Worm (Caenorhabditis elegans) whole organism, L4 larva: ENCODE measurements around the gene F58D2.2.

Experiments used
- R02D3.7 ChIP-seq: fragments of 150-350 bp; sonication (generic microtip); optimal IDR thresholded peaks from 3 replicates; lab custom pipeline; 2014; ENCODE audit warnings: missing biosample characterization, missing genetic modification characterization
- T26A8.4 ChIP-seq: fragments of 200-800 bp; sonication (Bioruptor generic); IDR thresholded peaks from 2 replicates; pipeline ENCODE4 v1.3.6; 2022; ENCODE audit warnings: missing genetic modification characterization, missing compliant biosample characterization
- aly-2 ChIP-seq: sonication (generic microtip); optimal IDR thresholded peaks from 2 replicates; lab custom pipeline; 2018; ENCODE audit warnings: missing biosample characterization, missing genetic modification characterization
- ama-1 ChIP-seq: fragments of 150-350 bp; optimal IDR thresholded peaks from 2 replicates; lab custom pipeline; 2014; ENCODE audit warnings: inconsistent platforms, mixed read lengths
- ces-1 ChIP-seq: fragments of 150-350 bp; sonication (generic microtip); optimal IDR thresholded peaks from 4 replicates; lab custom pipeline; 2014; ENCODE audit warnings: missing biosample characterization, missing genetic modification reagents, missing genetic modification characterization
- lin-13 ChIP-seq: fragments of 150-350 bp; optimal IDR thresholded peaks from 2 replicates; lab custom pipeline; 2014; ENCODE audit warnings: missing biosample characterization, missing genetic modification reagents, missing genetic modification characterization
- lin-38 ChIP-seq: fragments of 200-800 bp; sonication (Bioruptor generic); IDR thresholded peaks from 2 replicates; pipeline ENCODE4 v1.3.6; 2022; ENCODE audit warnings: missing genetic modification reagents, missing genetic modification characterization, missing compliant biosample characterization
- lsy-2 ChIP-seq, 2 experiments: fragments of 150-350 bp in 1 of 2; sonication (generic microtip) in 1 of 2; optimal IDR thresholded peaks; 2 replicates each; lab custom pipeline; 2014 to 2017; ENCODE audit warnings: missing biosample characterization in 2 of 2, missing genetic modification characterization in 2 of 2
- nhr-11 ChIP-seq: fragments of 150-350 bp; optimal IDR thresholded peaks from 2 replicates; lab custom pipeline; 2014; ENCODE audit warnings: missing biosample characterization, missing genetic modification characterization
- nhr-237 ChIP-seq: sonication (generic microtip); optimal IDR thresholded peaks from 2 replicates; lab custom pipeline; 2017; ENCODE audit warnings: missing biosample characterization, missing genetic modification characterization
- nhr-48 ChIP-seq: sonication (generic microtip); optimal IDR thresholded peaks from 2 replicates; lab custom pipeline; 2016; ENCODE audit warnings: mild to moderate bottlenecking, missing genetic modification characterization, missing compliant biosample characterization
- nhr-6 ChIP-seq: fragments of 150-350 bp; optimal IDR thresholded peaks from 2 replicates; lab custom pipeline; 2014; ENCODE audit warnings: missing biosample characterization, missing genetic modification characterization
- pqm-1 ChIP-seq: sonication (generic microtip); optimal IDR thresholded peaks from 2 replicates; lab custom pipeline; 2017; ENCODE audit warnings: missing biosample characterization, missing genetic modification characterization
- snpc-4 ChIP-seq: fragments of 150-350 bp; optimal IDR thresholded peaks from 2 replicates; lab custom pipeline; 2014; ENCODE audit warnings: missing biosample characterization, missing genetic modification characterization

DNA sequence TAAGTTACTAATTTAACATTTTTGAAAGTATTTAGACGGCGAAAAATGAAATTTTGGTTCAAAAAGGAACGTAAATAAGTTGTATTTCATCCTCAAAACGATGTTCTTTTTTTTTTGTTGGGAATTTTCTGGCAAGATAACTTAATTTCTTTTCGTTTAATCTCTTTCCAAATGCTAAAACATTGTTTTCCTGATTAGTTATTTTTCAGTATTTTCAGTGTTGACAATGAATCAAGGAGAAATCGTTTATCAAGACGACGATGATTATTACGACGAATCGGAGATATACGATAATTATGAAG lies 51.2 kb downstream of the F58D2.2 start, which contains the start of gene lin-54:
- TF ChIP-seq snpc-4 (tag; lab: Kevin White, UChicago), result no peak
- TF ChIP-seq nhr-11, result no peak
- no peak for TF ChIP-seq lin-38 (GFP tag; lab: Robert Waterston, UW)
- TF ChIP-seq R02D3.7 (tag; lab: Kevin White, UChicago), result no peak
- TF ChIP-seq nhr-237 (tag; lab: Kevin White, UChicago), result no peak
- TF ChIP-seq lsy-2 (tag; optimal IDR thresholded peaks at IDR 0.05; lab: Kevin White, UChicago), result no peak
- TF ChIP-seq lin-13 (GFP tag; lab: Kevin White, UChicago), result no peak
- no peak for TF ChIP-seq pqm-1 (tag; lab: Kevin White, UChicago)
- no peak for TF ChIP-seq nhr-48 (tag; lab: Kevin White, UChicago)
- TF ChIP-seq aly-2, result no peak
- TF ChIP-seq ama-1 (lab: Kevin White, UChicago), result no peak
- no peak for TF ChIP-seq nhr-6 (tag; lab: Kevin White, UChicago)
- TF ChIP-seq T26A8.4 (GFP tag; lab: Robert Waterston, UW), result no peak
- TF ChIP-seq ces-1 (GFP tag; lab: Kevin White, UChicago), result no peak
